Worm (Caenorhabditis elegans) whole organism, L4/young adult: ENCODE data around the gene srh-222.
"Not testable (repeated sequence)": the region's sequence is repeated elsewhere in the genome, so short reads cannot be mapped to it uniquely, and the experiment has no call there.

Source experiments
- W03F9.2 ChIP-seq: fragments of 150-350 bp; optimal IDR thresholded peaks from 2 replicates; lab custom pipeline; 2014; ENCODE audit warnings: missing biosample characterization, missing genetic modification characterization
- dao-5 ChIP-seq: sonication (generic microtip); optimal IDR thresholded peaks from 2 replicates; lab custom pipeline; 2016; ENCODE audit warnings: missing genotype, missing genetic modification characterization, moderate library complexity, missing compliant biosample characterization
- him-1 ChIP-seq: sonication (generic microtip); optimal IDR thresholded peaks from 2 replicates; lab custom pipeline; 2016; ENCODE audit warnings: missing genotype, missing genetic modification reagents, missing genetic modification characterization, missing compliant biosample characterization

The srh-222 gene

ce11 chrIV:3979525-3979924 is at the start of gene srh-222:
TSS of gene srh-222 (plus strand) at chrIV:3979825.
- TF ChIP-seq W03F9.2 (tag; lab: Kevin White, UChicago) (no peak), dao-5 (tag; lab: Kevin White, UChicago) (no peak), him-1 (tag; lab: Kevin White, UChicago) (no peak)

ce11 chrIV:3932408-3932807 is 47.2 kb upstream of the srh-222 start, which contains the start of gene clec-70:
TSS of gene clec-70 (plus strand) at chrIV:3932708.
- not testable (repeated sequence) for TF ChIP-seq W03F9.2, dao-5, him-1 (tag; lab: Kevin White, UChicago)

ce11 chrIV:3937097-3937496 is 42.5 kb upstream of the srh-222 start, which contains the start of gene clec-71:
TSS of gene clec-71 (plus strand) at chrIV:3937458.
- TF ChIP-seq dao-5 (tag; lab: Kevin White, UChicago): no peak
- TF ChIP-seq him-1 (tag; lab: Kevin White, UChicago): no peak
- no peak for TF ChIP-seq W03F9.2 (tag; lab: Kevin White, UChicago)

- TF ChIP-seq him-1 (tag; lab: Kevin White, UChicago) (no peak), W03F9.2 (tag; lab: Kevin White, UChicago) (no peak), dao-5 (tag; lab: Kevin White, UChicago) (no peak)
Measured at ce11 chrIV:3941658-3942328, 37.8 kb upstream of the srh-222 start, which contains the start of gene clec-174. TSS of gene clec-174 (minus strand) at chrIV:3941708.

- TF ChIP-seq him-1 (tag; lab: Kevin White, UChicago) (no peak), dao-5 (tag; lab: Kevin White, UChicago) (no peak), W03F9.2 (tag; lab: Kevin White, UChicago) (no peak)
Measured at ce11 chrIV:3943003-3943402, 36.6 kb upstream of the srh-222 start, which contains the start of gene Y46C8AL.11. TSS of gene Y46C8AL.11 (plus strand) at chrIV:3943303.

ce11 chrIV:3944459-3944858 is 35.2 kb upstream of the srh-222 start, which contains the start of gene clec-72:
TSS of gene clec-72 (plus strand) at chrIV:3944816.
- TF ChIP-seq dao-5 (tag; lab: Kevin White, UChicago) (no peak), him-1 (tag; lab: Kevin White, UChicago) (no peak), W03F9.2 (tag; lab: Kevin White, UChicago) (no peak)

- TF ChIP-seq W03F9.2 (tag; lab: Kevin White, UChicago): no peak
- no peak for TF ChIP-seq dao-5 (tag; lab: Kevin White, UChicago)
- no peak for TF ChIP-seq him-1 (tag; lab: Kevin White, UChicago)
Measured at ce11 chrIV:3956095-3956494, 23.5 kb upstream of the srh-222 start, which contains the start of gene clec-73. TSS of gene clec-73 (minus strand) at chrIV:3956195.

ce11 chrIV:3956705-3957104 is 22.9 kb upstream of the srh-222 start, which contains the start of gene clec-74:
TSS of gene clec-74 (plus strand) at chrIV:3957005.
- TF ChIP-seq him-1 (tag; lab: Kevin White, UChicago) (no peak), dao-5 (tag; lab: Kevin White, UChicago) (no peak), W03F9.2 (tag; lab: Kevin White, UChicago) (no peak)

- TF ChIP-seq him-1 (tag; lab: Kevin White, UChicago) (no peak), dao-5 (tag; lab: Kevin White, UChicago) (no peak), W03F9.2 (tag; lab: Kevin White, UChicago) (no peak)
Measured at ce11 chrIV:3960396-3960795, 19.2 kb upstream of the srh-222 start, which contains the start of gene clec-75. TSS of gene clec-75 (plus strand) at chrIV:3960734.

- no peak for TF ChIP-seq dao-5 (tag; lab: Kevin White, UChicago)
- TF ChIP-seq W03F9.2 (tag; lab: Kevin White, UChicago): no peak
- TF ChIP-seq him-1 (tag; lab: Kevin White, UChicago): no peak
Measured at ce11 chrIV:3962584-3962983, 17.0 kb upstream of the srh-222 start, which contains the start of gene Y46C8AM.1. TSS of gene Y46C8AM.1 (plus strand) at chrIV:3962884.

- TF ChIP-seq W03F9.2 (tag; lab: Kevin White, UChicago) (no peak), him-1 (tag; lab: Kevin White, UChicago) (no peak), dao-5 (tag; lab: Kevin White, UChicago) (no peak)
Measured at ce11 chrIV:3963498-3963897, 16.1 kb upstream of the srh-222 start.

- TF ChIP-seq him-1 (tag; lab: Kevin White, UChicago) (no peak), dao-5 (tag; lab: Kevin White, UChicago) (no peak), W03F9.2 (tag; lab: Kevin White, UChicago) (no peak)
Measured at ce11 chrIV:3965013-3965412, 14.6 kb upstream of the srh-222 start, which contains the start of gene clec-76. TSS of gene clec-76 (plus strand) at chrIV:3965246.

- TF ChIP-seq W03F9.2 (tag; lab: Kevin White, UChicago): no peak
- TF ChIP-seq him-1 (tag; lab: Kevin White, UChicago): no peak
- no peak for TF ChIP-seq dao-5 (tag; lab: Kevin White, UChicago)
Measured at ce11 chrIV:3973049-3973448, 6.6 kb upstream of the srh-222 start, which contains the start of gene clec-79. TSS of gene clec-79 (plus strand) at chrIV:3973349.
